Fruit fly (Drosophila melanogaster) ovary, adult (tissue): ENCODE results near the gene EloB.

Experiments
- CG17801 ChIP-seq: fragments of 200-800 bp; optimal IDR thresholded peaks from 2 replicates; lab custom pipeline; 2019; ENCODE audit warnings: missing biosample characterization, mild to moderate bottlenecking, missing genetic modification characterization, moderate library complexity; ENCODE audit not compliant: partially characterized antibody

The EloB gene

DNA sequence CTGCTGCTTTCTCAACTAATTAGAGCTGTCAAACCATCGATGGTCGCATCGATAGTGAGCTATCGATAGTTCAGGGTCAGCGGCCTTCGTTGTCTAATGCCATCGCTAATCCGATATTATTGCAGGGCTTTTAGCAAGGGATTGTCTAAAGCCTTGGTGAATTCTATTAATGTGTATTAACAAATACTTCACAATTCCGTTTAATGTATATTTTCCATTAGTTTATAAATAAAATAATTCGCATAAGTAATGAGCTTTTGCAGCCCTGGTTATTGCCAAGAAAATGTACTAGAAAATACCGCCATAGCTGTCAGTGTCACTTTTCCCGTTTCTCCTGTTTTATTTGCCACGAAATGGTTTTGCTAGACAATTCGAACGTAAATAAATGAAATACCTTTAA, at the start of gene EloB, which contains the start of gene Srp14:
Gene EloB, minus strand, starts transcription at position 35 of the 400 bp plus-strand sequence.
Gene Srp14, plus strand, starts transcription at position 300 of the 400 bp plus-strand sequence.
- peak; percentile 88 for TF ChIP-seq CG17801

DNA sequence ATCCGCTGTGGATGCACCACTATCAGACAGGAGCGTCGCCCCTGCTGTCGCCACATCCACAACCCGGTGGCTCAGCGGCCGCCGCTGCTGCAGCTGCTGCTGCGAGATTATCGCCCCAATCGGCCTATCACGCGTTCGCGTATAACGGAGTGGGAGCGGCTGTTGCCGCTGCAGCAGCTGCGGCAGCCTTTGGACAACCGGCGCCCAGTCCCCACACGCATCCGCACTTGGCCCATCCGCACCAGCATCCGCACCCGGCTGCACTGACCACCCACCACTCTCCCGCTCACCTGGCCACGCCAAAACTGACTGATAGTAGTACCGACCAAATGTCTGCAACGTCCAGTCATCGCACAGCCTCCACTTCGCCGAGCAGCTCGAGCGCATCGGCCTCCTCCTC, 46.5 kb upstream of the EloB start:
- TF ChIP-seq CG17801 = no peak

- no peak for TF ChIP-seq CG17801
These were observed 42.9 kb upstream of the EloB start for dm6 chr3R:20622297-20623168.

DNA sequence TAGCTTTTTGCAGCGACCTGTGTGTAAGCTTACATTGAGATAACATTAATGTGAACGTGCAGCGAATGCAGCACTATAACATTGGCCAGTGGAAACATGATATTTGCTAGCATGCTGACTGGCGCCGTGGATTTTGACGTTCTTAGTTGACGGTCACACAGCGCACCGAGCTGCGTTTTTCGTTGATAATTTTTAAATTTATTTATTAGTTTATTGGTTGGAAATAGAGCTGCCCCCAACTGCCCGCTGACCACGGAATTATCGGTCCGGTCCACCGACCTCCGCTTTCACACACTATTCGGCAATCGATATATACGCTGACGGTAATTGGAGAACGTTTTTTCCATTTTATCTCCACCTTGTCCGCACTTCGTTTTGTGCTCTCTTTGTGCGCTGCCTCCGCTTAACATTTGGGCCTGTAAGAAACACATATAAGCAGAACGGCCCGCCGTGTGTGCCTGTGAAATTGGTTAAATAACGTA, 42.2 kb upstream of the EloB start, which contains the start of gene H:
Gene H, plus strand, starts transcription at position 134 of the 482 bp plus-strand sequence.
- no peak for TF ChIP-seq CG17801

dm6 chr3R:20618947-20619346, 39.3 kb upstream of the EloB start:
- no peak for TF ChIP-seq CG17801

dm6 chr3R:20617583-20617982, 37.9 kb upstream of the EloB start, which contains the start of gene CG5466:
TSS of gene CG5466 (plus strand) at chr3R:20617883.
- TF ChIP-seq CG17801 = no peak

DNA sequence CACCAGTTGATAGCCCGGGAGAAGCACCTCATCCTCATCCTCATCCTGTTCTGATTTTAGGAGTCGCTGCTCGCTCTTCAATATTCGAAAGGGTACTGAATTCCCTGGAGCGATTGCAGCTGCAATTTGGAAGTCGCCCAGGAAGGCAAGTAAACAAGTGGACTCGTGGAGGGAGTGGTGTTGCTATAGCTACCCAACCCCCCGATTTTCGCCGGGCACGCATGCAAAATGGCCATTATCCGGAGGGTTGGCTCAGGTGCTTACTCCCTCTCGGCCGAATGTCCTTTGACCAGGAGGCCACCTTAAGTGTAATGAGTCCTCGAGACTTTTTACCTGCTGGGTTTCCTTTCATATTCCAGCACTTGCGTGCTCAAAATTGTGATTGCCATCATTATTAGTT, 37.2 kb upstream of the EloB start, which contains the start of gene CG15923:
Gene CG15923, minus strand, starts transcription at position 101 of the 400 bp plus-strand sequence.
- TF ChIP-seq CG17801 = no peak

DNA sequence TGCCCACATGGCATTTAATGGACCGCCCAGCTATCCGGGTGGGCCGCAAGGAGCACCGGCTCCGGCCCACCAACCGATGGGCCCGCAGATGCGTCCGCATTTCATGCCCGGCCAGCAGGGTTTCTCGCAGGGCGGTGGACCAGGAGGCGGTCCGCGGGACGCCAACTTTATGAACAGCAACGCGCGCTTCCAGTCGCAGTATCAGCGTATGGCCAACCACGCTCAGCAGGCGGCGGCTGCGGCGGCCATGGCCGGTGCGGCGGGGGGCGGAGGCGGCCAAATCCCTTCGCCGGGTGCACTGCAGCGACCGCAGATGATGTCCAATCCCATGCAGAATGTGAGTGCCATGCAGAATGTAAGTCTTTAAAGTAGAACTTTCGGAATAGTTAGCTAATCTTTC, 28.5 kb upstream of the EloB start:
- TF ChIP-seq CG17801 = no peak

dm6 chr3R:20605562-20606155, 26.0 kb upstream of the EloB start:
- no peak for TF ChIP-seq CG17801

DNA sequence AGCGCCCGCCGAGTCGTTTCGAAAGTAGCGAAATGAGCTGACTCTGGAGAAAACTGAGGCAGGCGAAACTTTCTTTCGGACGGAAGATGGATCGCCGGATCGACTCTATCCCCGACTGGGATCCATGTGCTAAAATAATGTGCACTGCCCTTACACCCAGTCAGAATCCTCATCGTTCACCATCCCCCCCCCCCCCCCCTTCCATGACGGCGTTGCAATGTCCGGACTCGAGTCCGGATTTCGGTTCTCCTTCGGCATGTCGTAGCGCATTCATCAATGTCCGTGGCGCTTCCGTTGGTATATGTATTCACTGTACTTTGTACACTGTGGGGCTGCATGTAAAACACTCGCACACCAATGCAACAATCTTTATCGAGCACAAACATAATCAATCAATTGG, 25.4 kb upstream of the EloB start:
- TF ChIP-seq CG17801 = no peak

DNA sequence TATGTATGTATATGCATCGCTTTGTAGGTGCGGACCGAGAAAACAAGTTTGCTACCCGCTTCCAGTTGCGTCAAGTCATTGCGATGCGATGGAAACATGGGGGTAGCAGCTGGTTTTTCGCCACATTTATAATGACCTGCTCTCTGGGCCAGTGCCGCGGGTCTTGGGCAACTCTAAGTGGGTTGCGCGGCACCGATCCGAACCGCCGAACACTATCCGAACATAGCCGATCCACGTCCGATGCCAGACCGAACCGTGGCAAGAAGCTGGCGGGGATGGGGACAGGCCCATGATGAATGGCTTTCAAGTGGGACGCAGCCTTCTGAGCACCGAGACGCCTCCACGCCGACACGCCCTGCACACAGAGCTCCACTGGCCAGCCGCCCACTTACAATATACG, 24.4 kb upstream of the EloB start:
- no peak for TF ChIP-seq CG17801

- no peak for TF ChIP-seq CG17801
These were observed 22.9 kb upstream of the EloB start for dm6 chr3R:20602599-20602998.

DNA sequence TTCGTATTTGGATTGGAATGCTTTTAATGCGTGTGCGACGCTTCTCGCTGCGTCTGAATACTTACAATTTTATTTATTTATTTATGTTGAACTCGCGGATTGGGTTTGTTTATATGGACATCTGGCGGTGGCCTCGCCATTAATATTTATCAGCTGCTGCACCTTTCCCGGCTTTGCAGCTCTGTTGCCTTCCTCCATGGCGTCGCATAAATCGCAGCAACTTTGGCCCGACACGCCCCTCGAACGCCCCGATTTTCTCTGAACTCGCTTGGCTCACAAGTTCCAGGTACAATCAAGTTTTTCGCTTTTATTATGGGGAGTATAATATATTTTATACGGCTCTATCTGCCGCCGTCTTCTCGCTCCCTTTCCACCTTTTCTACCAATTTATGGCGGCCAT, 20.5 kb upstream of the EloB start:
- TF ChIP-seq CG17801 = no peak

DNA sequence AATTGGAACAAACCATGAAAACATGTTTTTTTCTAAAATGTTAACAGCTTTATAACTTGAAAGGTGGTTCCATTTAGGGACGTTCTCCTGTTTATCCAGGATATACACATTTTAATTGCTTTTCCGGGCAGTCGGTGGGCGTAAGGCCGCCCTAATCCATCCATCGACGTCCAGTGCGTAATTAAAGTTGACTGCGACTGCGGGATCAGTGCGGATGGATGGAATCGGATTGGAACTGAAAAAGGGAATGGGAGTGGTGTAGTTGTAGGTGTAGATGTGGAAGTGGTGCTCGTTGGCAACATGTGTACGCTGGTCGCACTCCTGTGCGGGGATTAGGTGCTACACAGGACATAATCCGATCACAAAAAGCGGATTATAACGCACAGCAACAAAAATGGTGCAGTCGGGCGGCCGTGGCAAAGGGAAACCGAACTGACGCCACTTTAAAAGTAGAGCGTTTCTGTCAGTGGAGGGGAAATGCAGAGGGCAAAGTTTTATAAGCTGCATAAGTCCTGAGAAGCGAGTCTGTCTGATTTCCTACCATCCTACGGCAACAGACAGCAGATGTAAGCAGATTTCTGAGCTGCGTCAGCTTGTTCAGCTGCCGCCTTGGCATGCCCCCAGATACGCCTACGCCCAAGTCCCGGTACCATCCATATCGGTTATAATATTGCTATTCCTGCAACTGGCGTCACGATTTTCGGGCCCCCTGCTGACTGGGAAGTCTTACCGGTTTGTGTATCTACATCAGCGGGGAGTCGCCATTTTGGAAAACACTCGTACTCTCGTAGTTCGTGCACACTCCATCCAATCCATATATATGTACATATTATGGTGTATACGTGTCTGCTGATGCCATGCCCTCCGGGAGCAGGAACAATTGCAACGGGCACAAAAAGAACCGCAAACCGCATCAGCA, 18.0 kb upstream of the EloB start:
- no peak for TF ChIP-seq CG17801

DNA sequence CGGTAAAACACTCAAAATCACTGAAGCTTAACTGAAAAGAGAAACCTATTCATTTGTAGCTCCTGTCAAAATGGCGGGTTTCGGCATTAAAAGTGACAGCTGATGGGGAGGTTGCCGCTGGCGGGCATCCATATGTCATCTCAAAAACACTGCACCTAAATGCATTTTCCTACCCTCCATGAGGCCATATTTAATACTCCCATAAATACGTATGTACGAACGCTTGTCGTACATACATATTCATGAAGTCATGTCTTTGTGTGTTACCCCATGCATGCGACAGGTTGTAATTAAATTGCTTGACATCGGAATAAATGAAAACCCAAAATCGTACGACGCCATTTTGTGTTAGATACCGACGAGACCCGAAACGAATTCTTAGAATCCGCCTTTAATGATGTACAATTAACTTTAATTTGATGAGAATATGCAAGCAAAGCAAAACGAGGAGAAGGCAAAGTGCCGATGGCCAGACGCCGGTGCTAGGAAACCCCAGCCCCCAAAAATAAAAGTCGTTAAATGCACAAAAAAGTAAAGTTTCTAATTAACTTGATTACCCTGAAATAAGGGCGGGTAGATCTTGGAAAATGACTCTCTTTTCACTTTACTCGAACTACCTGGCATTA, 16.8 kb upstream of the EloB start:
- no peak for TF ChIP-seq CG17801

DNA sequence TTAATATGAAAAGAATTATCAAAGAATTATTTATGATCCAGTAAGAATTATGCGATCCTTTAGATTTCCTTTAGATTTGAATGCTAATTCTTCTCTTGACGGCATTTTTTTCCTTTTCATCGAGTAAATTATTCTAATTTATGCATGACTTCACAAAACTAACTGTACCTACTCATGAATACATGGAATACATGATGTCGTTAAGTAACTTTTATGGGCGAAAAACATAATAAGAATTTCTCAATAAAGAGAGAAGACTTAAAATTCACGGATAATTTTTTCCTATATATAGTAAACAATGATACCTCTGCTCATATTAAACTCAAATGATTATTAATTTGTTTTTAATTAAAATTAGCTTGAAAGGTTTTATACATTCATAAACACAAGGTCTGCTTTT, 16.3 kb upstream of the EloB start:
- TF ChIP-seq CG17801 = no peak
